Fruit fly (Drosophila melanogaster): ENCODE measurements around the gene Coq3.

The Coq3 gene

dm6 chr2L:21163311-21163842 is 5.0 kb upstream of the Coq3 start, which contains the start of gene Noc2 (continued):
- TF ChIP-seq wek (GFP tag; optimal IDR thresholded peaks at IDR 0.05) (no peak), peb (GFP tag; IDR thresholded peaks at IDR 0.05) (no peak), zf30C (GFP tag; optimal IDR thresholded peaks at IDR 0.05) (no peak), CG4707 (GFP tag; optimal IDR thresholded peaks at IDR 0.05) (no peak), CG4424 (GFP tag; optimal IDR thresholded peaks at IDR 0.05) (peak; percentile 56), gro (GFP tag; optimal IDR thresholded peaks at IDR 0.05) (no peak), unc-4 (GFP tag; IDR thresholded peaks at IDR 0.05; ENCODE audit: partially characterized antibody) (no peak), crp (GFP tag; optimal IDR thresholded peaks at IDR 0.05) (no peak), CG3163 (GFP tag; optimal IDR thresholded peaks at IDR 0.05) (no peak), ttk (GFP tag; IDR thresholded peaks at IDR 0.05) (peak; percentile 16; the same call in 1 of the 2 replicates), Rfx (GFP tag; IDR thresholded peaks at IDR 0.05) (peak; percentile 68; the same call in 1 of the 2 replicates), Dref (GFP tag; IDR thresholded peaks at IDR 0.05) (peak; percentile 50), sens (GFP tag) (peak; percentile 39), Sry-β (GFP tag; optimal IDR thresholded peaks at IDR 0.05) (peak; percentile 83), CG11247 (GFP tag; IDR thresholded peaks at IDR 0.05) (0 out of 2 replicates have a peak, but pooled peaks have one; percentile 4), CG6765 (GFP tag; optimal IDR thresholded peaks at IDR 0.05) (peak; percentile 53), dmrt11E (tag; optimal IDR thresholded peaks at IDR 0.05) (peak; percentile 36), CG5180 (GFP tag; optimal IDR thresholded peaks at IDR 0.05) (no peak), wor (GFP tag; IDR thresholded peaks at IDR 0.05) (no peak), tin (GFP tag; optimal IDR thresholded peaks at IDR 0.05) (peak; percentile 50), CG9727 (GFP tag; optimal IDR thresholded peaks at IDR 0.05) (peak; percentile 33), HHEX (GFP tag; optimal IDR thresholded peaks at IDR 0.05) (peak; percentile 49), chinmo (GFP tag; IDR thresholded peaks at IDR 0.05; ENCODE audit: partially characterized antibody) (no peak), NC2α (GFP tag; optimal IDR thresholded peaks at IDR 0.05) (no peak), Dll (GFP tag; IDR thresholded peaks at IDR 0.05; ENCODE audit: partially characterized antibody) (no peak), CG10462 (GFP tag; optimal IDR thresholded peaks at IDR 0.05) (peak; percentile 6), CG4404 (GFP tag; IDR thresholded peaks at IDR 0.05) (peak; percentile 30; the same call in 1 of the 2 replicates), dimm (GFP tag; IDR thresholded peaks at IDR 0.05) (no peak), CG3995 (GFP tag; optimal IDR thresholded peaks at IDR 0.05) (no peak), gt (GFP tag; IDR thresholded peaks at IDR 0.05) (0 out of 2 replicates have a peak, but pooled peaks have one; percentile 22), kay (GFP tag; optimal IDR thresholded peaks at IDR 0.05) (no peak), corto (GFP tag; optimal IDR thresholded peaks at IDR 0.05) (no peak), dpn (GFP tag; optimal IDR thresholded peaks at IDR 0.05) (peak; percentile 34 to 42), CG7839 (tag; optimal IDR thresholded peaks at IDR 0.05) (peak; percentile 49), dan (GFP tag; IDR thresholded peaks at IDR 0.05) (no peak), phol (tag; optimal IDR thresholded peaks at IDR 0.05) (peak; percentile 66), CG14050 (GFP tag; IDR thresholded peaks at IDR 0.05) (no peak), bbx (GFP tag; IDR thresholded peaks at IDR 0.05; ENCODE audit: partially characterized antibody) (no peak), CG14441 (GFP tag; IDR thresholded peaks at IDR 0.05) (peak; percentile 62), Atf-2 (GFP tag; optimal IDR thresholded peaks at IDR 0.05) (no peak), dmrt99B (tag; optimal IDR thresholded peaks at IDR 0.05) (peak; percentile 31), CG10959 (GFP tag; IDR thresholded peaks at IDR 0.05) (no peak), tx (GFP tag; optimal IDR thresholded peaks at IDR 0.05) (no peak), CG9797 (GFP tag; optimal IDR thresholded peaks at IDR 0.05) (no peak), CG4360 (GFP tag; IDR thresholded peaks at IDR 0.05) (no peak), Spps (tag; optimal IDR thresholded peaks at IDR 0.05) (no peak), MESR4 (GFP tag; optimal IDR thresholded peaks at IDR 0.05) (peak; percentile 74), Dip2 (GFP tag; IDR thresholded peaks at IDR 0.05) (no peak), slp2 (GFP tag; optimal IDR thresholded peaks at IDR 0.05) (no peak), fd96Cb (tag; optimal IDR thresholded peaks at IDR 0.05) (peak; percentile 48), CG12942 (GFP tag; optimal IDR thresholded peaks at IDR 0.05) (peak; percentile 38)

All from whole organism, embryonic.